Fruit fly (Drosophila melanogaster): ENCODE results near the gene CG32640.

DNA sequence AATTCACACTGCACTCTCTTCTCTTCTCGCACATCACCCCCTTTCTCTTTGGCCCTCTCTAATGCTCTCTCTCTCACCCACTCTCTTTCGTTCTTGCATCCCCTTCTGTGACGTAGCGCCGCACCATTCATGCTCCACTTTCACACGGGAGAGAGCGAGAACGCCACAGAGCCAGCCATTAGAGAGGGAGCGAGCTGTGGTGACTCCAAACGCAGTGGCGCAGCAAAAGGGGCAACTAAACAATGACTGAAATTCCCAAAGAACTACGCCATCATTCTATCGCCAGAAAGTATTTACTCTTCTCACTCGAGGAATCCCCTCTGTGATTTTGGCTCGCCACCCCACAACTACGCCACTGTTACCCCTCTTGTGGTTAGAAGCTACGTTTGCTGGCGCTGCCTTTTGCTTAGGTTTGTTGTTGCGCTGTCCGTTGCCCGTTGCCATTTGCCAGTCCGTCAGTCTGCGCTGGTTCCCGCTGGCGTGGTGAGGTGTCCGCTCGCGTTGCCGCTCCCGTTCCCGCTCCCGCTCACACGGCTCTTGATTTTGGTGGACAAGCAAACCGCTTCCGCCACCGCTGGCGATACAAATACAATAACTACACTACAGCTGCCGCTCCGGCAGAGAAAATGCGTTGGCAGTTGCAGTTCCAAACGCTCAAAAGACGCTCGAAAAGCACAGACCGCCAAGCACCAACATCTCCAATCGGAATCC, 46.6 kb upstream of the CG32640 start:
- no peak for TF ChIP-seq CG8478 (optimal IDR thresholded peaks at IDR 0.05)
- no peak for TF ChIP-seq CTCF (optimal IDR thresholded peaks at IDR 0.05)
